Worm (Caenorhabditis elegans) whole organism, L1 larva: ENCODE results near the gene gbas-1.

Experiments used
- C04F5.9 ChIP-seq: sonication (generic microtip); optimal IDR thresholded peaks from 2 replicates; lab custom pipeline; 2016; ENCODE audit warnings: missing genetic modification characterization, missing compliant biosample characterization
- aha-1 ChIP-seq: fragments of 150-350 bp; optimal IDR thresholded peaks from 2 replicates; lab custom pipeline; 2014; ENCODE audit warnings: missing biosample characterization, missing genetic modification characterization
- aly-2 ChIP-seq: fragments of 150-350 bp; optimal IDR thresholded peaks from 2 replicates; lab custom pipeline; 2014; ENCODE audit warnings: missing biosample characterization, missing genetic modification characterization
- blmp-1 ChIP-seq: fragments of 150-350 bp; optimal IDR thresholded peaks from 2 replicates; lab custom pipeline; 2014; ENCODE audit warnings: missing biosample characterization, missing genetic modification characterization
- ceh-63 ChIP-seq: fragments of 200-800 bp; sonication (Bioruptor generic); optimal IDR thresholded peaks from 2 replicates; lab custom pipeline; 2018; ENCODE audit warnings: mild to moderate bottlenecking, missing genetic modification characterization, missing compliant biosample characterization
- ceh-8 ChIP-seq: fragments of 200-800 bp; sonication (Bioruptor generic); optimal IDR thresholded peaks from 2 replicates; lab custom pipeline; 2018; ENCODE audit warnings: mild to moderate bottlenecking, missing genetic modification characterization, moderate library complexity, missing compliant biosample characterization
- ceh-82 ChIP-seq, 3 experiments: fragments of 150-350 bp in 1 of 3; sonication (generic microtip) in 2 of 3; optimal IDR thresholded peaks; 2 replicates each; lab custom pipeline; 2014 to 2017; ENCODE audit warnings: missing biosample characterization in 3 of 3, missing genetic modification characterization in 3 of 3
- ces-1 ChIP-seq: fragments of 150-350 bp; optimal IDR thresholded peaks from 2 replicates; lab custom pipeline; 2014; ENCODE audit warnings: missing biosample characterization, missing genetic modification reagents, missing genetic modification characterization
- dpl-1 ChIP-seq, 3 experiments: fragments of 150-350 bp in 2 of 3; sonication (generic microtip) in 1 of 3; optimal IDR thresholded peaks; 2 replicates each; lab custom pipeline; 2014 to 2017; ENCODE audit warnings: missing biosample characterization in 3 of 3, missing genetic modification characterization in 3 of 3, missing genetic modification reagents in 3 of 3
- dsc-1 ChIP-seq: sonication (generic microtip); optimal IDR thresholded peaks from 2 replicates; lab custom pipeline; 2016; ENCODE audit warnings: mild to moderate bottlenecking, missing genetic modification characterization, missing compliant biosample characterization
- efl-1 ChIP-seq, 4 experiments: fragments of 150-350 bp; optimal IDR thresholded peaks in 3 of 4; peaks in 1 of 4; 1 replicate in 1 of 4; 2 replicates in 3 of 4; lab custom pipeline; 2014; ENCODE audit warnings: missing biosample characterization in 2 of 4, missing genetic modification characterization in 2 of 4, missing genetic modification reagents in 2 of 4
- egl-27 ChIP-seq, 2 experiments: fragments of 150-350 bp in 1 of 2; sonication (generic microtip); optimal IDR thresholded peaks; 3 replicates each; lab custom pipeline; 2017 to 2018; ENCODE audit warnings: missing biosample characterization in 2 of 2, missing genetic modification characterization in 2 of 2, missing genetic modification reagents in 2 of 2
- elt-2 ChIP-seq: sonication (generic microtip); optimal IDR thresholded peaks from 2 replicates; lab custom pipeline; 2016; ENCODE audit warnings: missing genetic modification characterization, mild to moderate bottlenecking, inconsistent platforms, missing compliant biosample characterization, missing genetic modification reagents
- elt-3 ChIP-seq, 6 experiments: fragments of 150-350 bp in 1 of 6; sonication (generic microtip); optimal IDR thresholded peaks; 2 replicates each; lab custom pipeline; 2017 to 2018; ENCODE audit warnings: missing biosample characterization in 6 of 6, missing genetic modification characterization in 6 of 6, inconsistent platforms in 1 of 6
- ets-5 ChIP-seq: fragments of 200-800 bp; sonication (Bioruptor generic); IDR thresholded peaks from 2 replicates; pipeline ENCODE4 v1.3.6; 2022; ENCODE audit warnings: missing genetic modification characterization, missing compliant biosample characterization
- fkh-10 ChIP-seq: sonication (generic microtip); optimal IDR thresholded peaks from 2 replicates; lab custom pipeline; 2017; ENCODE audit warnings: missing biosample characterization, missing genetic modification reagents, missing genetic modification characterization
- fkh-4 ChIP-seq: sonication (generic microtip); optimal IDR thresholded peaks from 2 replicates; lab custom pipeline; 2016; ENCODE audit warnings: missing compliant biosample characterization, missing genetic modification characterization, borderline replicate concordance
- fkh-8 ChIP-seq: sonication (generic microtip); optimal IDR thresholded peaks from 2 replicates; lab custom pipeline; 2016; ENCODE audit warnings: mild to moderate bottlenecking, missing genetic modification characterization, missing compliant biosample characterization
- fos-1 ChIP-seq: fragments of 150-350 bp; optimal IDR thresholded peaks from 2 replicates; lab custom pipeline; 2014; ENCODE audit warnings: missing biosample characterization, missing genetic modification characterization
- hlh-17 ChIP-seq: fragments of 200-800 bp; sonication (Bioruptor generic); optimal IDR thresholded peaks from 2 replicates; lab custom pipeline; 2018; ENCODE audit warnings: missing genetic modification characterization, mild to moderate bottlenecking, missing compliant biosample characterization, moderate library complexity, borderline replicate concordance
- irx-1 ChIP-seq: sonication (generic microtip); optimal IDR thresholded peaks from 2 replicates; lab custom pipeline; 2016; ENCODE audit warnings: missing genetic modification characterization, missing compliant biosample characterization
- isw-1 ChIP-seq: fragments of 200-800 bp; sonication (Bioruptor generic); IDR thresholded peaks from 2 replicates; pipeline ENCODE4 v1.3.6; 2022; ENCODE audit warnings: missing genetic modification characterization, missing compliant biosample characterization
- jun-1 ChIP-seq: fragments of 150-350 bp; optimal IDR thresholded peaks from 2 replicates; lab custom pipeline; 2014; ENCODE audit warnings: missing biosample characterization, missing genetic modification reagents, missing genetic modification characterization
- lin-13 ChIP-seq: fragments of 150-350 bp; optimal IDR thresholded peaks from 2 replicates; lab custom pipeline; 2014; ENCODE audit warnings: missing biosample characterization, missing genetic modification reagents, missing genetic modification characterization
- lin-14 ChIP-seq: fragments of 200-800 bp; sonication (Bioruptor generic); optimal IDR thresholded peaks from 2 replicates; lab custom pipeline; 2018; ENCODE audit warnings: mild to moderate bottlenecking, missing genetic modification characterization, moderate library complexity, missing compliant biosample characterization
- lin-35 ChIP-seq, 2 experiments: fragments of 150-350 bp; optimal IDR thresholded peaks; 2 replicates each; lab custom pipeline; 2014; ENCODE audit warnings: missing biosample characterization in 2 of 2, missing genetic modification characterization in 2 of 2, missing genetic modification reagents in 2 of 2
- lin-39 ChIP-seq: fragments of 150-350 bp; optimal IDR thresholded peaks from 2 replicates; lab custom pipeline; 2014; ENCODE audit warnings: missing biosample characterization, missing genetic modification reagents, missing genetic modification characterization
- lir-3 ChIP-seq: sonication (generic microtip); optimal IDR thresholded peaks from 2 replicates; lab custom pipeline; 2016; ENCODE audit warnings: mild to moderate bottlenecking, missing genetic modification characterization, moderate library complexity, missing compliant biosample characterization; ENCODE audit not compliant: poor library complexity
- mdl-1 ChIP-seq, 2 experiments: fragments of 150-350 bp; optimal IDR thresholded peaks; 2 replicates each; lab custom pipeline; 2014 to 2017; ENCODE audit warnings: missing biosample characterization in 2 of 2, missing genetic modification characterization in 2 of 2, inconsistent platforms in 1 of 2
- nhr-11 ChIP-seq: fragments of 150-350 bp; optimal IDR thresholded peaks from 2 replicates; lab custom pipeline; 2014; ENCODE audit warnings: missing biosample characterization, missing genetic modification characterization
- nhr-12 ChIP-seq: sonication (generic microtip); optimal IDR thresholded peaks from 2 replicates; lab custom pipeline; 2017; ENCODE audit warnings: missing biosample characterization, missing genetic modification characterization
- nhr-237 ChIP-seq: fragments of 150-350 bp; optimal IDR thresholded peaks from 2 replicates; lab custom pipeline; 2014; ENCODE audit warnings: missing biosample characterization, missing genetic modification characterization
- nhr-47 ChIP-seq: sonication (generic microtip); optimal IDR thresholded peaks from 2 replicates; lab custom pipeline; 2016; ENCODE audit warnings: mild to moderate bottlenecking, missing genetic modification characterization, moderate library complexity, missing compliant biosample characterization
- nhr-76 ChIP-seq: sonication (generic microtip); optimal IDR thresholded peaks from 2 replicates; lab custom pipeline; 2017; ENCODE audit warnings: missing biosample characterization, missing genetic modification characterization
- nhr-77 ChIP-seq: fragments of 150-350 bp; optimal IDR thresholded peaks from 2 replicates; lab custom pipeline; 2014; ENCODE audit warnings: missing biosample characterization, missing genetic modification characterization
- nhr-84 ChIP-seq: sonication (generic microtip); optimal IDR thresholded peaks from 2 replicates; lab custom pipeline; 2017; ENCODE audit warnings: missing biosample characterization, missing genetic modification characterization
- pag-3 ChIP-seq: sonication (generic microtip); optimal IDR thresholded peaks from 2 replicates; lab custom pipeline; 2017; ENCODE audit warnings: missing genetic modification characterization, mild to moderate bottlenecking, missing compliant biosample characterization, antibody characterized with exemption, borderline replicate concordance; ENCODE audit not compliant: insufficient read depth
- pax-3 ChIP-seq: fragments of 200-800 bp; sonication (Bioruptor generic); optimal IDR thresholded peaks from 2 replicates; lab custom pipeline; 2018; ENCODE audit warnings: mild to moderate bottlenecking, missing genetic modification characterization, moderate library complexity, missing compliant biosample characterization
- pqm-1 ChIP-seq: sonication (generic microtip); optimal IDR thresholded peaks from 3 replicates; lab custom pipeline; 2017; ENCODE audit warnings: missing biosample characterization, missing genetic modification characterization
- skn-1 ChIP-seq: fragments of 150-350 bp; optimal IDR thresholded peaks from 2 replicates; lab custom pipeline; 2014; ENCODE audit warnings: missing biosample characterization, missing genetic modification characterization
- sox-4 ChIP-seq: sonication (generic microtip); optimal IDR thresholded peaks from 2 replicates; lab custom pipeline; 2016; ENCODE audit warnings: missing genetic modification characterization, missing compliant biosample characterization
- sup-37 ChIP-seq: fragments of 200-800 bp; sonication (Bioruptor generic); optimal IDR thresholded peaks from 2 replicates; lab custom pipeline; 2018; ENCODE audit warnings: mild to moderate bottlenecking, missing genetic modification characterization, missing compliant biosample characterization
- tlp-1 ChIP-seq: fragments of 150-350 bp; optimal IDR thresholded peaks from 2 replicates; lab custom pipeline; 2014; ENCODE audit warnings: missing biosample characterization, missing genetic modification characterization
- unc-130 ChIP-seq: fragments of 150-350 bp; optimal IDR thresholded peaks from 2 replicates; lab custom pipeline; 2017; ENCODE audit warnings: missing biosample characterization, missing genetic modification characterization, inconsistent platforms
- unc-30 ChIP-seq: sonication (generic microtip); optimal IDR thresholded peaks from 2 replicates; lab custom pipeline; 2017; ENCODE audit warnings: missing biosample characterization, missing genetic modification characterization
- unc-62 ChIP-seq: fragments of 150-350 bp; optimal IDR thresholded peaks from 2 replicates; lab custom pipeline; 2014; ENCODE audit warnings: missing biosample characterization, missing genetic modification reagents, missing genetic modification characterization
- unc-86 ChIP-seq: sonication (generic microtip); optimal IDR thresholded peaks from 2 replicates; lab custom pipeline; 2016; ENCODE audit warnings: missing genetic modification characterization, missing compliant biosample characterization
- unc-98 ChIP-seq: fragments of 200-800 bp; sonication (Bioruptor generic); IDR thresholded peaks from 2 replicates; pipeline ENCODE4 v1.3.6; 2022; ENCODE audit warnings: missing genetic modification characterization, missing compliant biosample characterization
- vab-15 ChIP-seq: sonication (generic microtip); optimal IDR thresholded peaks from 2 replicates; lab custom pipeline; 2017; ENCODE audit warnings: missing genotype, mild to moderate bottlenecking, missing genetic modification characterization, missing compliant biosample characterization
- xbp-1 ChIP-seq: sonication (generic microtip); optimal IDR thresholded peaks from 2 replicates; lab custom pipeline; 2016; ENCODE audit warnings: missing genetic modification characterization, missing compliant biosample characterization
- zag-1 ChIP-seq: fragments of 150-350 bp; optimal IDR thresholded peaks from 2 replicates; lab custom pipeline; 2014; ENCODE audit warnings: missing biosample characterization, missing genetic modification characterization
- ztf-4 ChIP-seq: fragments of 150-350 bp; optimal IDR thresholded peaks from 2 replicates; lab custom pipeline; 2014; ENCODE audit warnings: missing biosample characterization, missing genetic modification characterization

Gene gbas-1

DNA sequence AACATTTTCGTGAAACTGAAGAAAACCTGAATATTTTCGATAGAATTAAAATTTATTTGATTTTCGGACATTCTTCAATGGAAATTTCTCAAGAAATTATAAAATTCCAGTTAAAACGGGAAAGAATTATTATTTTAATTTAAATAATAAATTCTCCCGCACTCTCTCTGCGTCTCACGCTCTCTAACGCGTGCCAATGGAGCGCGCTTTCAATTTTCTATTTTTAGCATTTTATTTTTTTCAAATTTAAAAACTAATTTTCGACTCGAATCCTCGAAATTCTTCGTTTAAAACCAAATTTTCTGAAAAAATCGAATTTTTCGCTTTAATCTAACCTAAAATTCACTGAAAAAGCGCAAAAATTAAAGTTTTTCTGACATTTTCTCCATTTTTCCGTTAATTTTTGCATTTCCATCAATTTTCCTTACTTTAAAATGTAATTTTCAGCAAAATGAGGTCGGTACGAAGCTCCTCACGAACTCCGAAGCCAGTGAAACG lies at the start of gene gbas-1:
TSS of gene gbas-1 (plus strand) at position 448 of the 498 bp plus-strand sequence.
- no peak for TF ChIP-seq aly-2
- TF ChIP-seq ztf-4 (tag; lab: Kevin White, UChicago) = no peak
- TF ChIP-seq nhr-76 (tag; lab: Kevin White, UChicago) = no peak
- peak; percentile 57 for TF ChIP-seq skn-1 (tag; lab: Kevin White, UChicago)
- no peak for TF ChIP-seq fkh-4 (tag; lab: Kevin White, UChicago)
- no peak for TF ChIP-seq unc-30
- TF ChIP-seq lin-39 (tag; lab: Kevin White, UChicago) = peak; percentile 40
- no peak for TF ChIP-seq lin-13
- TF ChIP-seq lin-14 (GFP tag; lab: Kevin White, UChicago) = no peak
- no peak for TF ChIP-seq mdl-1 (tag; optimal IDR thresholded peaks at IDR 0.05; lab: Kevin White, UChicago)
- no peak for TF ChIP-seq zag-1 (tag; lab: Kevin White, UChicago)
- no peak for TF ChIP-seq sox-4 (tag; lab: Kevin White, UChicago)
- TF ChIP-seq unc-86 (tag; lab: Kevin White, UChicago) = peak; percentile 20
- TF ChIP-seq ceh-8 (GFP tag; lab: Kevin White, UChicago) = no peak
- peak; percentile 41 to 87 for TF ChIP-seq efl-1 (optimal IDR thresholded peaks at IDR 0.05; lab: Kevin White, UChicago)
- peak; percentile 88 to 98 for TF ChIP-seq efl-1 (GFP tag; optimal IDR thresholded peaks at IDR 0.05 in 1 of 2; lab: Kevin White, UChicago)
- TF ChIP-seq nhr-84 = no peak
- TF ChIP-seq dpl-1 (GFP tag; optimal IDR thresholded peaks at IDR 0.05; lab: Kevin White, UChicago) = peak; percentile 78 to 88 (median 80)
- no peak for TF ChIP-seq unc-130
- TF ChIP-seq elt-3 (tag; optimal IDR thresholded peaks at IDR 0.05; lab: Kevin White, UChicago) = no peak
- peak; percentile 38 for TF ChIP-seq xbp-1 (tag; lab: Kevin White, UChicago)
- TF ChIP-seq aha-1 (tag; lab: Kevin White, UChicago) = no peak
- TF ChIP-seq isw-1 (GFP tag; lab: Robert Waterston, UW) = peak; percentile 52
- no peak for TF ChIP-seq nhr-237
- no peak for TF ChIP-seq egl-27 (tag; optimal IDR thresholded peaks at IDR 0.05; lab: Kevin White, UChicago)
- peak; percentile 24 for TF ChIP-seq blmp-1 (tag; lab: Kevin White, UChicago)
- no peak for TF ChIP-seq sup-37 (GFP tag; lab: Kevin White, UChicago)
- no peak for TF ChIP-seq nhr-11 (tag; lab: Kevin White, UChicago)
- TF ChIP-seq unc-98 (GFP tag; lab: Robert Waterston, UW) = no peak
- TF ChIP-seq lir-3 (tag; lab: Kevin White, UChicago) = no peak
- TF ChIP-seq vab-15 (tag; lab: Kevin White, UChicago) = no peak
- TF ChIP-seq tlp-1 (tag; lab: Kevin White, UChicago) = no peak
- TF ChIP-seq C04F5.9 (tag; lab: Kevin White, UChicago) = peak; percentile 17
- TF ChIP-seq irx-1 = no peak
- no peak for TF ChIP-seq ces-1 (GFP tag; lab: Kevin White, UChicago)
- TF ChIP-seq elt-2 (tag; lab: Kevin White, UChicago) = no peak
- no peak for TF ChIP-seq nhr-12 (tag; lab: Kevin White, UChicago)
- TF ChIP-seq fkh-8 (tag; lab: Kevin White, UChicago) = no peak
- TF ChIP-seq fkh-10 (GFP tag; lab: Kevin White, UChicago) = no peak
- TF ChIP-seq nhr-47 (tag; lab: Kevin White, UChicago) = no peak
- no peak for TF ChIP-seq pag-3 (tag; lab: Kevin White, UChicago)
- TF ChIP-seq dsc-1 = no peak
- no peak for TF ChIP-seq ceh-63
- TF ChIP-seq hlh-17 (GFP tag; lab: Kevin White, UChicago) = no peak
- TF ChIP-seq ets-5 (GFP tag; lab: Robert Waterston, UW) = no peak
- no peak for TF ChIP-seq jun-1 (tag; lab: Kevin White, UChicago)
- TF ChIP-seq fos-1 = no peak
- no peak for TF ChIP-seq pqm-1
- no peak for TF ChIP-seq unc-62 (GFP tag; lab: Kevin White, UChicago)
- no peak for TF ChIP-seq nhr-77 (tag; lab: Kevin White, UChicago)
- TF ChIP-seq lin-35 (GFP tag; optimal IDR thresholded peaks at IDR 0.05; lab: Kevin White, UChicago) = peak; percentile 81 to 89
- no peak for TF ChIP-seq pax-3 (tag; lab: Kevin White, UChicago)
- TF ChIP-seq ceh-82 (tag; optimal IDR thresholded peaks at IDR 0.05; lab: Kevin White, UChicago) = peak in 1 of 3 experiments; percentile 26
